Worm (Caenorhabditis elegans) whole organism, early embryonic: Measurements from ENCODE around the gene Y97E10AR.6.

ENCODE experiments used
- B0310.2 ChIP-seq: sonication (generic microtip); optimal IDR thresholded peaks from 2 replicates; lab custom pipeline; 2016; ENCODE audit warnings: mild to moderate bottlenecking, missing genetic modification characterization, missing compliant biosample characterization
- F13C5.2 ChIP-seq: sonication (generic microtip); optimal IDR thresholded peaks from 2 replicates; lab custom pipeline; 2017; ENCODE audit warnings: mild to moderate bottlenecking, missing genetic modification characterization, inconsistent platforms, missing compliant biosample characterization
- aly-1 ChIP-seq: sonication (generic microtip); optimal IDR thresholded peaks from 2 replicates; lab custom pipeline; 2016; ENCODE audit warnings: missing genetic modification characterization, missing compliant biosample characterization
- ama-1 ChIP-seq: fragments of 150-350 bp; optimal IDR thresholded peaks from 2 replicates; lab custom pipeline; 2014
- ceh-13 ChIP-seq: fragments of 200-800 bp; sonication (Bioruptor generic); optimal IDR thresholded peaks from 2 replicates; lab custom pipeline; 2018; ENCODE audit warnings: mild to moderate bottlenecking, missing genetic modification characterization, missing compliant biosample characterization
- ceh-36 ChIP-seq: sonication (generic microtip); optimal IDR thresholded peaks from 2 replicates; lab custom pipeline; 2016; ENCODE audit warnings: missing genetic modification characterization, inconsistent platforms, missing compliant biosample characterization
- ets-7 ChIP-seq: sonication (generic microtip); optimal IDR thresholded peaks from 2 replicates; lab custom pipeline; 2016; ENCODE audit warnings: missing genotype, missing genetic modification characterization, missing compliant biosample characterization
- flt-1 ChIP-seq: fragments of 200-800 bp; sonication (Bioruptor generic); IDR thresholded peaks from 2 replicates; pipeline ENCODE4 v1.3.6; 2022; ENCODE audit warnings: missing genetic modification characterization, missing compliant biosample characterization
- hmbx-1 ChIP-seq: sonication (generic microtip); optimal IDR thresholded peaks from 2 replicates; lab custom pipeline; 2016; ENCODE audit warnings: mild to moderate bottlenecking, missing genetic modification characterization, missing compliant biosample characterization
- hmg-4 ChIP-seq: fragments of 200-800 bp; sonication (Bioruptor generic); optimal IDR thresholded peaks from 2 replicates; lab custom pipeline; 2018; ENCODE audit warnings: mild to moderate bottlenecking, missing genetic modification characterization, missing compliant biosample characterization
- hnd-1 ChIP-seq: sonication (generic microtip); optimal IDR thresholded peaks from 2 replicates; lab custom pipeline; 2016; ENCODE audit warnings: missing genetic modification characterization, missing compliant biosample characterization
- pes-1 ChIP-seq: fragments of 200-800 bp; sonication (Bioruptor generic); IDR thresholded peaks from 2 replicates; pipeline ENCODE4 v1.3.6; 2022; ENCODE audit warnings: missing genetic modification reagents, missing genetic modification characterization, missing compliant biosample characterization
- scrt-1 ChIP-seq: fragments of 200-800 bp; sonication (Bioruptor generic); IDR thresholded peaks from 2 replicates; pipeline ENCODE4 v1.3.6; 2022; ENCODE audit warnings: missing genetic modification characterization, missing compliant biosample characterization
- sea-1 ChIP-seq: fragments of 200-800 bp; sonication (Bioruptor generic); conservative IDR thresholded peaks from 2 replicates; pipeline ENCODE4 v1.3.6; 2022; ENCODE audit warnings: missing genetic modification characterization, missing compliant biosample characterization
- tbx-11 ChIP-seq: fragments of 200-800 bp; sonication (Bioruptor generic); IDR thresholded peaks from 2 replicates; pipeline ENCODE4 v1.3.6; 2022; ENCODE audit warnings: missing genetic modification characterization, missing compliant biosample characterization
- tbx-37 ChIP-seq: fragments of 200-800 bp; sonication (Bioruptor generic); conservative IDR thresholded peaks from 2 replicates; pipeline ENCODE4 v1.3.6; 2022; ENCODE audit warnings: missing genetic modification reagents, missing genetic modification characterization, missing compliant biosample characterization
- tra-4 ChIP-seq: sonication (generic microtip); optimal IDR thresholded peaks from 2 replicates; lab custom pipeline; 2017; ENCODE audit warnings: missing genetic modification characterization, missing compliant biosample characterization

Y97E10AR.6 gene

DNA sequence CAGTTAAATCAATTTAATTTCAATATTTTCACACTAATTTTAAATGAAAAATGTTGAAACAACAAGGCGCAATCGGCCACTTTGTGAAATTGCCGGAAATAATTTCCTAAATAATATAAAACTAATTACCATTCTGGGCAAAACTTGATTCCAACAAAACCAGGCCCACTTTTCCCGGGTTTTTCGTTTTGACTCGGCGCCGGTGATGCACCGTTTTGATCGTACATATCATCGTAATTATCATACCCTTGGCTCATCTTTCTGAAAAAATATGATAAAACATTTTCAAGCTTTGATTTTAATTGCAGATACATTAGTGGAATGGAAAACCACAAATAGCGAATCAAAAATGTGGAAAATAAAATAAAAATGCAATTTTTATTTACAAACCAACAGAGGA, 1.7 kb downstream of the Y97E10AR.6 start, which contains the start of gene rpb-9:
Gene rpb-9, minus strand, starts transcription at position 314 of the 400 bp plus-strand sequence.
- TF ChIP-seq hmg-4 (GFP tag; lab: Kevin White, UChicago): no peak
- TF ChIP-seq flt-1 (GFP tag; lab: Robert Waterston, UW): no peak
- no peak for TF ChIP-seq tbx-37 (GFP tag; lab: Robert Waterston, UW)
- TF ChIP-seq F13C5.2 (tag; lab: Kevin White, UChicago): no peak
- TF ChIP-seq tra-4 (tag; lab: Kevin White, UChicago): no peak
- no peak for TF ChIP-seq ama-1

DNA sequence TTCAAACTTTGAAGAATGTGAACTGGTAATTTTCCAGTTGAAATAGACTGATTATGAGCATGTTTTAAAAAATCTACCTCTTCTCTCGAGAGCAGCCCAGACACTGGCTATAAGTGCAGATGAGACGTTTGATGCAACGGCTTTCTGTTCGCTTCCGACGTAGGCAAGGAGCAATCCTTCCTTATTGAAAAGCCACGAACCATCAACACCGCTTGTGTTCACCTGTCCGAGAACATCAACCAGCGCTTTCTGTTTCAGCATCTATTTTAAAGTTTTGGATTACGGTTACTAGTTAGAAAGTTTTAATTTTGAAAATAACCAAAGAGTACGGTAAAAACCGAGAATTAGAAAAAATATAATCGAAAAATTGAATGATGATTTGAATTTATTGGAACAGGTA, 2.9 kb downstream of the Y97E10AR.6 start, which contains the start of gene lmtr-2:
Gene lmtr-2, minus strand, starts transcription at position 261 of the 400 bp plus-strand sequence.
- TF ChIP-seq pes-1 (GFP tag; lab: Robert Waterston, UW): no peak
- TF ChIP-seq ceh-13: no peak
- TF ChIP-seq ets-7: no peak
- no peak for TF ChIP-seq tra-4 (tag; lab: Kevin White, UChicago)
- TF ChIP-seq ama-1: peak; percentile 39
- TF ChIP-seq hmg-4 (GFP tag; lab: Kevin White, UChicago): no peak
- TF ChIP-seq aly-1 (tag; lab: Kevin White, UChicago): no peak

DNA sequence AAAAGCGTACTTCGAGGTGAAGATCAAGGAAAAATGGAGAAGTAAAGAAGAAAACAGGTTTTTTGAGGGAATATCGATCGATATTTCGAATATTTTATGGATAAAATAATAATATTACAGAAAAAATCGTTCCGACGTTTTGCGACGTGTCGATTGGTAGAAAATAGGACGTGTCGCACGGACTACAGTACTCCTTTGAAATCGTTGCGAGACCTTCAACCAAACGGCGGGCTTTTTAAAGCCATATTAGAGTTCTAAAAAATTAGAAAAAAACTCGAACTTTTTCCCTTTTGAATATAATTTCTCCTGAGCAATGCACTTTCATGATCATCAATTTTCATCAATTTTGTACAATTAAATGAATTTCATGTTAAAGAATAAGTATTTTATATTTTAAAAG, 3.6 kb downstream of the Y97E10AR.6 start, which contains the start of gene Y97E10AR.4:
Gene Y97E10AR.4, minus strand, starts transcription at position 131 of the 400 bp plus-strand sequence.
- TF ChIP-seq ets-7 (no peak), scrt-1 (no peak), flt-1 (GFP tag; lab: Robert Waterston, UW) (no peak), tra-4 (tag; lab: Kevin White, UChicago) (no peak), ceh-36 (tag; lab: Kevin White, UChicago) (no peak), hnd-1 (tag; lab: Kevin White, UChicago) (no peak), F13C5.2 (tag; lab: Kevin White, UChicago) (no peak), ama-1 (no peak), aly-1 (tag; lab: Kevin White, UChicago) (no peak), ceh-13 (no peak), hmg-4 (GFP tag; lab: Kevin White, UChicago) (no peak), B0310.2 (tag; lab: Kevin White, UChicago) (no peak), pes-1 (GFP tag; lab: Robert Waterston, UW) (no peak), hmbx-1 (tag; lab: Kevin White, UChicago) (no peak), tbx-11 (GFP tag; lab: Robert Waterston, UW) (no peak), sea-1 (no peak), tbx-37 (GFP tag; lab: Robert Waterston, UW) (no peak)

DNA sequence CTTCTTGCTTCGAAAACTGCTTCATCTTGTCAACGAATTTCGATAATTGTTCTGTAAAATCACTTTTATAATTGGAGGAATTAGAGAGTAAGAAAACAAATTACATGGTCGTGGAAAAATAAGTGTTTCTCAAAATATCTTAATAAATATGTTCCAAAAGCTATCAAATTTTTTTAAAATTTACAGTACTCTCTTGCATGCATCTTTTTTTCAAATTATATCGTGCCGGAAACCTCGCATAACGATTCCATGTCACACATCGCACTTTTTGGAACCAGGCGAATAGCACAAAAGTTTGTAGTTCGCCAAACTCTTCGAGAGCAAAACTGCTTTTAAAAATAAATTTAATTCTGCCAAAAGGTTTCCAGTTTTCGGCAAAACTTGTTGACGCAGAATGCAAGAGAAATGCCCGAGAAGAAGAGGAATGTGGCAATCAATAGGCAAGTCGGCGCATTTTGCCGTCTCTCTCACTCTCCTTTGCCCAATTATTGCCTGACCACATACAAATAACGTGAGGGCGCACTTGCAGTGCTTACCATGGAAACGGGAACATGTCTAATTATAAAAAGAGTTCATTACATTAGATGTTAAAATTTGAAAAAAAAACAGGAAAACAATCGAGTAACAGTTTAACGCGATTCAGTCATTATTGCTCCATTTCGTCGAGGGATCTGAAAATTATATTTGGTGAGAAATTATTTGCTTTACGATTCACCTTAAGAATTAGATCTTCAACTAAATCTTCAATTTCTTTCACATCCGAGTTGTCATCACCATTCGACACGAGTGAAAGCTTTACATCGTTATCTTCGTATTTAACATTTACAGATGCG, 6.1 kb downstream of the Y97E10AR.6 start, which contains the start of gene Y97E10AR.3:
Gene Y97E10AR.3, minus strand, starts transcription at position 51 of the 833 bp plus-strand sequence.
- no peak for TF ChIP-seq ceh-13
- TF ChIP-seq hmg-4 (GFP tag; lab: Kevin White, UChicago): no peak
- no peak for TF ChIP-seq aly-1 (tag; lab: Kevin White, UChicago)
- no peak for TF ChIP-seq scrt-1
- no peak for TF ChIP-seq flt-1 (GFP tag; lab: Robert Waterston, UW)
- TF ChIP-seq tbx-37 (GFP tag; lab: Robert Waterston, UW): no peak
- TF ChIP-seq tbx-11 (GFP tag; lab: Robert Waterston, UW): no peak
- no peak for TF ChIP-seq ets-7
- TF ChIP-seq tra-4 (tag; lab: Kevin White, UChicago): no peak
- no peak for TF ChIP-seq pes-1 (GFP tag; lab: Robert Waterston, UW)
- TF ChIP-seq ama-1: no peak

DNA sequence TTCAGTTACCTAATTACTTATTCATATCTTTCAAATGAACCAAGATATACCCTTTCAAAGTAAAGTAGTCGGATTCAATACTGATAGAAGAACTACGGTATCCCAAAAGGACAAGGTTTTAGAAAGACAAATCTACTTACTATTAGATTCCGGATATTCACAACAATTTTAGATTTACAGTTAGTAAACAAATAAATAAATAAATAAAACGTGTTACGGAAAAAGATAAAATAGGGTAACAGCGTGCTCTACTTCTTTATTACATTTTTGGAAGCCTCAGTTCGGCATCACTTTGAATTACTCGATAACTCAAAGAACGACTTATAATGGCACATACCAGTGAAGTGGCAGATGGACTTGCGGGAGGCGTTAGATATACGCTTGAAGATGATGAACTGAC, 8.8 kb downstream of the Y97E10AR.6 start, which contains the start of gene Y97E10AR.8:
Gene Y97E10AR.8, plus strand, starts transcription at position 301 of the 400 bp plus-strand sequence.
- TF ChIP-seq tra-4 (tag; lab: Kevin White, UChicago) (no peak), ceh-13 (no peak), hnd-1 (tag; lab: Kevin White, UChicago) (no peak), hmg-4 (GFP tag; lab: Kevin White, UChicago) (no peak), B0310.2 (tag; lab: Kevin White, UChicago) (no peak), scrt-1 (no peak), tbx-11 (GFP tag; lab: Robert Waterston, UW) (no peak), F13C5.2 (tag; lab: Kevin White, UChicago) (no peak)

DNA sequence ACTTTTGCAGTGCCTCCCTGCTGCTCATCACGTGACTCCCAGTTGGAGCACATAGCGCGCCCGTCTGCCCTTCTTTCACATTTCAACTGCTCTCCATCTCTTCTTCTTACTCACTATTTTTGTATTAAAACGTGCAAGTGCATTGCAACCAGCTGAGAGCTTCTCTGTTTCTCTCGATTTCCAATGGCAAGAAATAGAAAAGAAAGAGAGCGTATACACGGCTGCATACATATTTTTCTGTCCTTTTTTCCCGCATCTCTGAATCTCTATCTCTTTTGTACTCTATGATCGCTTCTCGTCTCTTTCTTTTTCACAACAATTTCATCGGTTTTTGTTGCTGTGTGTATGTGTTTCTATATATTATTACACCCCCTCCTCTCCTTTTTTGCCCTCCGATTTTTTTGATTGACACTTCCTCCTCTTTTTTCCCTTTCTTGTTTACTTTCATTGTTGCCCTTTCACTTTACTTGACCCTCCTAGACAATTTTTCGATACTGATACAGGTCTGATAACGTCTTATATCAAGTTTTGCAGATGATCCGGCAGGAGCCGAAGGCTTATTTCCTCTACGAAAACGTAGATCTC, 12.7 kb downstream of the Y97E10AR.6 start, which contains the start of gene Y97E10AR.1:
Gene Y97E10AR.1, plus strand, starts transcription at position 535 of the 585 bp plus-strand sequence.
- no peak for TF ChIP-seq flt-1 (GFP tag; lab: Robert Waterston, UW)
- TF ChIP-seq tra-4 (tag; lab: Kevin White, UChicago): no peak
- TF ChIP-seq ceh-13: no peak
- no peak for TF ChIP-seq B0310.2 (tag; lab: Kevin White, UChicago)
- TF ChIP-seq ceh-36 (tag; lab: Kevin White, UChicago): no peak
- TF ChIP-seq aly-1 (tag; lab: Kevin White, UChicago): no peak
- peak; percentile 22 for TF ChIP-seq F13C5.2 (tag; lab: Kevin White, UChicago)
- TF ChIP-seq sea-1: no peak
- TF ChIP-seq scrt-1: no peak
- no peak for TF ChIP-seq ets-7
- TF ChIP-seq pes-1 (GFP tag; lab: Robert Waterston, UW): no peak
- no peak for TF ChIP-seq ama-1
- peak; percentile 16 for TF ChIP-seq hnd-1 (tag; lab: Kevin White, UChicago)
- no peak for TF ChIP-seq tbx-37 (GFP tag; lab: Robert Waterston, UW)
- TF ChIP-seq hmbx-1 (tag; lab: Kevin White, UChicago): no peak
- TF ChIP-seq tbx-11 (GFP tag; lab: Robert Waterston, UW): no peak
- TF ChIP-seq hmg-4 (GFP tag; lab: Kevin White, UChicago): peak; percentile 40

DNA sequence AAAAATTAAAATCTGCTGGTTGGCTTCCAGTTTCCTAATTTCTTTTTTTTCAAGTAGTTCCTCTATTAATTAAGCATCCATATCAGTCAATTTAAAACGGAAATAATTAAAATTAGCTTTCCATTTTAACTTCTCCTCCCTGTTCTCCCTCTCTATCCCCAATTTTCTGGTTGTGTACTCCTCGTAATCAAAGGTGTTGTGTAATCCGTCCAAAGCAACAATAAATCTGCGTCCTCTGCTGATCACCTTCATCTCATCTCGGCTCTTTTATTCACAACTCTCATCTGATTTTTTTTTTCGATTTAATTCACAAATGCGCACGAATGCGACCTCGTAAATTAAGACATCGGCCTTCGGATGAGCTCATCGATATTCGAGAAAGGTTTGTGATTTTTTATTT, 17.9 kb downstream of the Y97E10AR.6 start, which contains the start of gene Y97E10AR.2:
Gene Y97E10AR.2, plus strand, starts transcription at position 301 of the 400 bp plus-strand sequence.
- TF ChIP-seq ama-1 (no peak), hnd-1 (tag; lab: Kevin White, UChicago) (no peak), sea-1 (no peak), scrt-1 (no peak), flt-1 (GFP tag; lab: Robert Waterston, UW) (no peak), F13C5.2 (tag; lab: Kevin White, UChicago) (no peak), tbx-37 (GFP tag; lab: Robert Waterston, UW) (no peak), ets-7 (no peak), ceh-36 (tag; lab: Kevin White, UChicago) (no peak), hmg-4 (GFP tag; lab: Kevin White, UChicago) (no peak), hmbx-1 (tag; lab: Kevin White, UChicago) (no peak), pes-1 (GFP tag; lab: Robert Waterston, UW) (no peak), ceh-13 (no peak), tra-4 (tag; lab: Kevin White, UChicago) (no peak), tbx-11 (GFP tag; lab: Robert Waterston, UW) (no peak), aly-1 (tag; lab: Kevin White, UChicago) (no peak), B0310.2 (tag; lab: Kevin White, UChicago) (no peak)
